Fruit fly (Drosophila melanogaster) whole organism, embryonic: Measurements from ENCODE around the gene Nasp.

Experiments
- Abd-B ChIP-seq: fragments of 200-800 bp; sonication (Bioruptor generic); optimal IDR thresholded peaks from 2 replicates; lab custom pipeline; 2018; ENCODE audit warnings: missing biosample characterization, mild to moderate bottlenecking, missing genetic modification characterization, moderate library complexity
- BtbVII ChIP-seq: fragments of 200-800 bp; sonication (Bioruptor generic); optimal IDR thresholded peaks from 3 replicates; lab custom pipeline; 2017; ENCODE audit warnings: missing biosample characterization, mild to moderate bottlenecking, missing genetic modification characterization
- CG10462 ChIP-seq: fragments of 200-800 bp; sonication (Bioruptor generic); optimal IDR thresholded peaks from 2 replicates; lab custom pipeline; 2016; ENCODE audit warnings: missing biosample characterization, missing genetic modification characterization
- CG10979 ChIP-seq: fragments of 200-800 bp; sonication (Bioruptor generic); optimal IDR thresholded peaks from 2 replicates; lab custom pipeline; 2018; ENCODE audit warnings: missing biosample characterization, mild to moderate bottlenecking, missing genetic modification characterization, moderate library complexity
- CG11696 ChIP-seq: fragments of 200-800 bp; sonication (Bioruptor generic); IDR thresholded peaks from 2 replicates; pipeline ENCODE4 v1.3.6; 2022; ENCODE audit warnings: missing biosample characterization, missing genetic modification characterization
- CG13424 ChIP-seq: fragments of 200-800 bp; sonication (Bioruptor generic); optimal IDR thresholded peaks from 2 replicates; lab custom pipeline; 2019; ENCODE audit warnings: missing biosample characterization, mild to moderate bottlenecking, missing genetic modification characterization, moderate library complexity
- CG13775 ChIP-seq: fragments of 200-800 bp; sonication (Bioruptor generic); optimal IDR thresholded peaks from 3 replicates; lab custom pipeline; 2017; ENCODE audit warnings: missing biosample characterization, mild to moderate bottlenecking, missing genetic modification characterization
- CG14710 ChIP-seq: fragments of 200-800 bp; sonication (Bioruptor generic); optimal IDR thresholded peaks from 3 replicates; lab custom pipeline; 2019; ENCODE audit warnings: missing biosample characterization, mild to moderate bottlenecking, missing genetic modification characterization, moderate library complexity
- CG14965 ChIP-seq: fragments of 200-800 bp; sonication (Bioruptor generic); optimal IDR thresholded peaks from 2 replicates; lab custom pipeline; 2016; ENCODE audit warnings: missing biosample characterization, missing genetic modification characterization, borderline replicate concordance
- CG2120 ChIP-seq: fragments of 200-800 bp; sonication (Bioruptor generic); optimal IDR thresholded peaks from 3 replicates; lab custom pipeline; 2016; ENCODE audit warnings: missing biosample characterization, missing genetic modification characterization
- CG3163 ChIP-seq: fragments of 200-800 bp; sonication (Bioruptor generic); optimal IDR thresholded peaks from 3 replicates; lab custom pipeline; 2016; ENCODE audit warnings: missing biosample characterization, missing genetic modification characterization
- CG3847 ChIP-seq: fragments of 200-800 bp; sonication (Bioruptor generic); IDR thresholded peaks from 2 replicates; pipeline ENCODE4 v1.3.6; 2022; ENCODE audit warnings: missing biosample characterization, missing genetic modification characterization
- CG4617 ChIP-seq: fragments of 200-800 bp; sonication (Bioruptor generic); optimal IDR thresholded peaks from 3 replicates; lab custom pipeline; 2016; ENCODE audit warnings: missing biosample characterization, missing genetic modification characterization, borderline replicate concordance
- CG6791 ChIP-seq: fragments of 200-800 bp; sonication (Bioruptor generic); IDR thresholded peaks from 3 replicates; pipeline ENCODE4 v1.3.6; 2022; ENCODE audit warnings: missing biosample characterization, missing genetic modification characterization; ENCODE audit not compliant: partially characterized antibody
- CG7786 ChIP-seq: fragments of 200-800 bp; sonication (Bioruptor generic); optimal IDR thresholded peaks from 2 replicates; lab custom pipeline; 2016; ENCODE audit warnings: missing biosample characterization, missing genetic modification characterization
- CG7839 ChIP-seq: fragments of 200-800 bp; sonication (Bioruptor generic); optimal IDR thresholded peaks from 3 replicates; lab custom pipeline; 2018; ENCODE audit warnings: missing biosample characterization, mild to moderate bottlenecking, missing genetic modification characterization, moderate library complexity
- CG7963 ChIP-seq: fragments of 200-800 bp; sonication (Bioruptor generic); IDR thresholded peaks from 3 replicates; pipeline ENCODE4 v1.3.6; 2022; ENCODE audit warnings: missing biosample characterization, missing genetic modification characterization; ENCODE audit not compliant: partially characterized antibody
- D ChIP-seq, 2 experiments: fragments of 200-800 bp in 1 of 2; fragments of >200 bp in 1 of 2; sonication (Bioruptor generic) in 1 of 2; optimal IDR thresholded peaks; 2 replicates in 1 of 2; 3 replicates in 1 of 2; lab custom pipeline; 2017; ENCODE audit warnings: mild to moderate bottlenecking in 1 of 2, missing biosample characterization in 1 of 2, missing genetic modification characterization in 1 of 2, missing genetic modification reagents in 1 of 2
- Fer1 ChIP-seq: fragments of 200-800 bp; sonication (Bioruptor generic); optimal IDR thresholded peaks from 2 replicates; lab custom pipeline; 2017; ENCODE audit warnings: missing biosample characterization, mild to moderate bottlenecking, missing genetic modification characterization
- HLHmδ ChIP-seq: fragments of 200-800 bp; sonication (Bioruptor generic); optimal IDR thresholded peaks from 2 replicates; lab custom pipeline; 2018; ENCODE audit warnings: missing biosample characterization, mild to moderate bottlenecking, missing genetic modification characterization, moderate library complexity
- HmgZ ChIP-seq: fragments of 200-800 bp; sonication (Bioruptor generic); optimal IDR thresholded peaks from 2 replicates; lab custom pipeline; 2018; ENCODE audit warnings: missing biosample characterization, mild to moderate bottlenecking, missing genetic modification characterization
- MTF-1 ChIP-seq: fragments of 200-800 bp; sonication (Bioruptor generic); optimal IDR thresholded peaks from 2 replicates; lab custom pipeline; 2018; ENCODE audit warnings: missing biosample characterization, mild to moderate bottlenecking, missing genetic modification characterization, borderline replicate concordance
- Med ChIP-seq: fragments of 200-800 bp; sonication (Bioruptor generic); peaks from one replicate; lab custom pipeline; 2016; ENCODE audit warnings: missing biosample characterization, missing genetic modification characterization, mild to moderate bottlenecking, inconsistent platforms, moderate library complexity
- NfI ChIP-seq: fragments of 200-800 bp; sonication (Bioruptor generic); optimal IDR thresholded peaks from 3 replicates; lab custom pipeline; 2018; ENCODE audit warnings: missing biosample characterization, mild to moderate bottlenecking, missing genetic modification characterization, moderate library complexity
- Sin3A ChIP-seq: fragments of >200 bp; optimal IDR thresholded peaks from 2 replicates; lab custom pipeline; 2018
- aop ChIP-seq: fragments of 200-800 bp; sonication (Bioruptor generic); IDR thresholded peaks from 2 replicates; pipeline ENCODE4 v1.3.6; 2022; ENCODE audit warnings: missing biosample characterization, missing genetic modification characterization
- bab2 ChIP-seq: fragments of 200-800 bp; sonication (Bioruptor generic); optimal IDR thresholded peaks from 2 replicates; lab custom pipeline; 2016; ENCODE audit warnings: missing biosample characterization, missing genetic modification characterization
- bbx ChIP-seq: fragments of 200-800 bp; sonication (Bioruptor generic); IDR thresholded peaks from 2 replicates; pipeline ENCODE4 v1.3.6; 2022; ENCODE audit warnings: missing biosample characterization, missing genetic modification characterization; ENCODE audit not compliant: partially characterized antibody
- corto ChIP-seq: fragments of 200-800 bp; sonication (Bioruptor generic); optimal IDR thresholded peaks from 2 replicates; lab custom pipeline; 2016; ENCODE audit warnings: missing biosample characterization, mild to moderate bottlenecking, missing genetic modification characterization, moderate library complexity
- dm ChIP-seq: fragments of 200-800 bp; sonication (Bioruptor generic); optimal IDR thresholded peaks from 3 replicates; lab custom pipeline; 2016; ENCODE audit warnings: missing biosample characterization, missing genetic modification characterization
- ems ChIP-seq: fragments of 200-800 bp; sonication (Bioruptor generic); optimal IDR thresholded peaks from 3 replicates; lab custom pipeline; 2016; ENCODE audit warnings: missing biosample characterization, missing genetic modification characterization
- fd96Cb ChIP-seq: fragments of 200-800 bp; sonication (Bioruptor generic); optimal IDR thresholded peaks from 2 replicates; lab custom pipeline; 2018; ENCODE audit warnings: missing biosample characterization, mild to moderate bottlenecking, missing genetic modification characterization, moderate library complexity
- gsb ChIP-seq: fragments of 200-800 bp; sonication (Bioruptor generic); IDR thresholded peaks from 2 replicates; pipeline ENCODE4 v1.3.6; 2022; ENCODE audit warnings: missing biosample characterization, missing genetic modification characterization
- her ChIP-seq: fragments of 200-800 bp; sonication (Bioruptor generic); optimal IDR thresholded peaks from 2 replicates; lab custom pipeline; 2016; ENCODE audit warnings: missing biosample characterization, missing genetic modification characterization
- ind ChIP-seq: fragments of 200-800 bp; sonication (Bioruptor generic); optimal IDR thresholded peaks from 3 replicates; lab custom pipeline; 2016; ENCODE audit warnings: missing biosample characterization, missing genetic modification characterization
- jumu ChIP-seq: fragments of 200-800 bp; sonication (Bioruptor generic); optimal IDR thresholded peaks from 3 replicates; lab custom pipeline; 2016; ENCODE audit warnings: missing biosample characterization, missing genetic modification characterization
- kay ChIP-seq: fragments of 200-800 bp; sonication (Bioruptor generic); optimal IDR thresholded peaks from 2 replicates; lab custom pipeline; 2016; ENCODE audit warnings: missing biosample characterization, missing genetic modification characterization
- klu ChIP-seq: fragments of 200-800 bp; sonication (Bioruptor generic); IDR thresholded peaks from 2 replicates; pipeline ENCODE4 v1.3.6; 2022; ENCODE audit warnings: missing biosample characterization, missing genetic modification characterization
- lbe ChIP-seq: fragments of 200-800 bp; sonication (Bioruptor generic); optimal IDR thresholded peaks from 2 replicates; lab custom pipeline; 2016; ENCODE audit warnings: missing biosample characterization, mild to moderate bottlenecking, missing genetic modification characterization
- lmd ChIP-seq: fragments of 200-800 bp; sonication (Bioruptor generic); IDR thresholded peaks from 2 replicates; pipeline ENCODE4 v1.3.6; 2022; ENCODE audit warnings: missing biosample characterization, missing genetic modification characterization
- prd ChIP-seq, 3 experiments: fragments of >200 bp in 2 of 3; fragments of 200-800 bp in 1 of 3; sonication (Bioruptor generic) in 1 of 3; optimal IDR thresholded peaks in 2 of 3; IDR thresholded peaks in 1 of 3; 2 replicates in 2 of 3; 3 replicates in 1 of 3; pipeline versions ENCODE4 v1.3.6 to Lab custom; 2017 to 2022; ENCODE audit warnings: missing biosample characterization in 1 of 3, missing genetic modification characterization in 1 of 3
- pzg ChIP-seq: fragments of 200-800 bp; sonication (Bioruptor generic); optimal IDR thresholded peaks from 3 replicates; lab custom pipeline; 2018; ENCODE audit warnings: missing biosample characterization, mild to moderate bottlenecking, missing genetic modification characterization, moderate library complexity
- sens-2 ChIP-seq: fragments of 200-800 bp; sonication (Bioruptor generic); IDR thresholded peaks from 2 replicates; pipeline ENCODE4 v1.3.6; 2022; ENCODE audit warnings: missing biosample characterization, missing genetic modification characterization
- stc ChIP-seq: fragments of 200-800 bp; sonication (Bioruptor generic); IDR thresholded peaks from 2 replicates; pipeline ENCODE4 v1.3.6; 2022; ENCODE audit warnings: missing biosample characterization, missing genetic modification characterization
- stwl ChIP-seq: fragments of 200-800 bp; sonication (Bioruptor generic); optimal IDR thresholded peaks from 3 replicates; lab custom pipeline; 2018; ENCODE audit warnings: missing biosample characterization, mild to moderate bottlenecking, missing genetic modification characterization, moderate library complexity
- vvl ChIP-seq: fragments of 200-800 bp; sonication (Bioruptor generic); IDR thresholded peaks from 2 replicates; pipeline ENCODE4 v1.3.6; 2022; ENCODE audit warnings: missing biosample characterization, missing genetic modification characterization
- z ChIP-seq: fragments of 200-800 bp; sonication (Bioruptor generic); IDR thresholded peaks from 3 replicates; pipeline ENCODE4 v1.3.6; 2022; ENCODE audit warnings: missing biosample characterization, missing genetic modification characterization
- zfh1 ChIP-seq: fragments of 200-800 bp; sonication (Bioruptor generic); IDR thresholded peaks from 3 replicates; pipeline ENCODE4 v1.3.6; 2022; ENCODE audit warnings: missing biosample characterization, missing genetic modification characterization

The Nasp gene

dm6 chr3R:8731597-8732263, 15.9 kb upstream of the Nasp start, which contains the start of the genes M1BP and CG8202 (continued):
- TF ChIP-seq jumu (peak; percentile 7), CG4617 (GFP tag; lab: Kevin White, UChicago) (peak; percentile 54), CG3847 (peak; percentile 79), prd (optimal IDR thresholded peaks at IDR 0.05; lab: Kevin White, UChicago) (no peak), prd (GFP tag; IDR thresholded peaks at IDR 0.05; lab: Robert Waterston, UW) (peak; percentile 89), lmd (GFP tag; lab: Robert Waterston, UW) (peak; percentile 82), Fer1 (GFP tag; lab: Kevin White, UChicago) (peak; percentile 91), stc (GFP tag; lab: Robert Waterston, UW) (0 out of 2 replicates have a peak, but pooled peaks have one; percentile 39), lbe (GFP tag; lab: Kevin White, UChicago) (peak; percentile 78), her (GFP tag; lab: Kevin White, UChicago) (no peak), Med (GFP tag; lab: Kevin White, UChicago) (peak; percentile 89), stwl (tag; lab: Kevin White, UChicago) (peak; percentile 27), kay (GFP tag; lab: Kevin White, UChicago) (peak; percentile 49), klu (GFP tag; lab: Robert Waterston, UW) (peak; percentile 67; the same call in 1 of the 2 replicates), CG14965 (GFP tag; lab: Kevin White, UChicago) (no peak), vvl (GFP tag; lab: Robert Waterston, UW) (peak; percentile 83), HLHmδ (no peak), CG7963 (GFP tag; lab: Robert Waterston, UW) (no peak), gsb (GFP tag; lab: Robert Waterston, UW) (0 out of 2 replicates have a peak, but pooled peaks have one; percentile 37), CG7786 (GFP tag; lab: Kevin White, UChicago) (peak; percentile 36), NfI (GFP tag; lab: Kevin White, UChicago) (peak; percentile 92), CG2120 (GFP tag; lab: Kevin White, UChicago) (peak; percentile 82), sens-2 (no peak), HmgZ (tag; lab: Kevin White, UChicago) (peak; percentile 56), fd96Cb (peak; percentile 90), zfh1 (peak; percentile 83; the same call in 2 of the 3 replicates), z (GFP tag; lab: Robert Waterston, UW) (no peak), CG10979 (tag; lab: Kevin White, UChicago) (peak; percentile 93), CG13775 (GFP tag; lab: Kevin White, UChicago) (peak; percentile 95), pzg (GFP tag; lab: Kevin White, UChicago) (peak; percentile 26), corto (peak; percentile 34), CG13424 (tag; lab: Kevin White, UChicago) (peak; percentile 96), CG10462 (GFP tag; lab: Kevin White, UChicago) (peak; percentile 78), bab2 (GFP tag; lab: Kevin White, UChicago) (peak; percentile 55), dm (no peak), MTF-1 (GFP tag; lab: Kevin White, UChicago) (peak; percentile 37), ind (GFP tag; lab: Kevin White, UChicago) (peak; percentile 94), aop (GFP tag; lab: Robert Waterston, UW) (0 out of 2 replicates have a peak, but pooled peaks have one; percentile 4), BtbVII (GFP tag; lab: Kevin White, UChicago) (peak; percentile 91), CG3163 (GFP tag; lab: Kevin White, UChicago) (no peak), Abd-B (GFP tag; lab: Kevin White, UChicago) (peak; percentile 87), Sin3A (lab: Kevin White, UChicago) (no peak), CG6791 (GFP tag; lab: Robert Waterston, UW) (no peak), CG14710 (tag; lab: Kevin White, UChicago) (peak; percentile 95), CG11696 (GFP tag; lab: Robert Waterston, UW) (0 out of 2 replicates have a peak, but pooled peaks have one; percentile 15), bbx (GFP tag; lab: Robert Waterston, UW) (no peak), ems (GFP tag; lab: Kevin White, UChicago) (peak; percentile 27), CG7839 (peak; percentile 94), D (optimal IDR thresholded peaks at IDR 0.05; lab: Kevin White, UChicago) (no peak), D (GFP tag; optimal IDR thresholded peaks at IDR 0.05; lab: Kevin White, UChicago) (peak; percentile 90)
